Worm (Caenorhabditis elegans) whole organism, mixed stage, embryonic: Measurements from ENCODE around the gene C45B2.8.

Experiments
- ceh-39 ChIP-seq: fragments of 150-350 bp; optimal IDR thresholded peaks from 2 replicates; lab custom pipeline; 2014; ENCODE audit warnings: missing biosample characterization, missing genetic modification characterization
- lsy-2 ChIP-seq: fragments of 150-350 bp; optimal IDR thresholded peaks from 2 replicates; lab custom pipeline; 2014; ENCODE audit warnings: missing biosample characterization, missing genetic modification characterization
- mep-1 ChIP-seq: fragments of 150-350 bp; optimal IDR thresholded peaks from 2 replicates; lab custom pipeline; 2017; ENCODE audit warnings: missing biosample characterization, missing genetic modification reagents, missing genetic modification characterization, inconsistent platforms
- nhr-237 ChIP-seq: fragments of 150-350 bp; optimal IDR thresholded peaks from 2 replicates; lab custom pipeline; 2014; ENCODE audit warnings: missing biosample characterization, missing genetic modification characterization
- nhr-76 ChIP-seq: sonication (generic microtip); optimal IDR thresholded peaks from 2 replicates; lab custom pipeline; 2017; ENCODE audit warnings: missing biosample characterization, missing genetic modification characterization
- snpc-4 ChIP-seq: fragments of 150-350 bp; optimal IDR thresholded peaks from 2 replicates; lab custom pipeline; 2014; ENCODE audit warnings: missing biosample characterization, missing genetic modification characterization
- unc-62 ChIP-seq: fragments of 150-350 bp; optimal IDR thresholded peaks from 2 replicates; lab custom pipeline; 2014; ENCODE audit warnings: missing biosample characterization, missing genetic modification reagents, missing genetic modification characterization
- ztf-11 ChIP-seq: fragments of 150-350 bp; optimal IDR thresholded peaks from 2 replicates; lab custom pipeline; 2014; ENCODE audit warnings: missing biosample characterization, missing genetic modification characterization

- TF ChIP-seq ceh-39 (tag; lab: Kevin White, UChicago) (no peak), snpc-4 (no peak), ztf-11 (tag; lab: Kevin White, UChicago) (no peak), unc-62 (GFP tag; lab: Kevin White, UChicago) (no peak), nhr-237 (tag; lab: Kevin White, UChicago) (no peak), lsy-2 (no peak), nhr-76 (tag; lab: Kevin White, UChicago) (no peak), mep-1 (no peak)
Observed at ce11 chrX:6121279-6121678, 33.5 kb downstream of the C45B2.8 start.
